Worm (Caenorhabditis elegans) whole organism, L2 larva: ENCODE data around the gene algn-2.

Experiments
- C34F6.9 ChIP-seq: fragments of 150-350 bp; optimal IDR thresholded peaks from 2 replicates; lab custom pipeline; 2014; ENCODE audit warnings: missing biosample characterization, missing genetic modification characterization
- F13H6.1 ChIP-seq: sonication (generic microtip); optimal IDR thresholded peaks from 2 replicates; lab custom pipeline; 2016; ENCODE audit warnings: missing genetic modification characterization, missing compliant biosample characterization
- R02D3.7 ChIP-seq: fragments of 150-350 bp; optimal IDR thresholded peaks from 2 replicates; lab custom pipeline; 2014; ENCODE audit warnings: missing biosample characterization, missing genetic modification characterization
- Y55F3AM.14 ChIP-seq: fragments of 200-800 bp; sonication (Bioruptor generic); optimal IDR thresholded peaks from 2 replicates; lab custom pipeline; 2018; ENCODE audit warnings: mild to moderate bottlenecking, missing genetic modification characterization, missing compliant biosample characterization
- ZK546.5 ChIP-seq: sonication (generic microtip); optimal IDR thresholded peaks from 2 replicates; lab custom pipeline; 2017; ENCODE audit warnings: missing biosample characterization, missing genetic modification characterization
- alr-1 ChIP-seq: fragments of 150-350 bp; optimal IDR thresholded peaks from 2 replicates; lab custom pipeline; 2014; ENCODE audit warnings: missing biosample characterization, missing genetic modification characterization
- aly-2 ChIP-seq: fragments of 150-350 bp; optimal IDR thresholded peaks from 2 replicates; lab custom pipeline; 2014; ENCODE audit warnings: missing biosample characterization, missing genetic modification characterization
- ama-1 ChIP-seq: fragments of 150-350 bp; optimal IDR thresholded peaks from 2 replicates; lab custom pipeline; 2018; ENCODE audit warnings: inconsistent platforms
- blmp-1 ChIP-seq: sonication (generic microtip); optimal IDR thresholded peaks from 2 replicates; lab custom pipeline; 2017; ENCODE audit warnings: missing genetic modification characterization, mild to moderate bottlenecking, missing compliant biosample characterization, antibody characterized with exemption, moderate library complexity; ENCODE audit not compliant: insufficient read depth
- ceh-16 ChIP-seq: fragments of 150-350 bp; optimal IDR thresholded peaks from 2 replicates; lab custom pipeline; 2014; ENCODE audit warnings: missing biosample characterization, missing genetic modification characterization
- crh-2 ChIP-seq: sonication (generic microtip); optimal IDR thresholded peaks from 2 replicates; lab custom pipeline; 2017; ENCODE audit warnings: missing biosample characterization, missing genetic modification characterization
- dmd-4 ChIP-seq: sonication (generic microtip); optimal IDR thresholded peaks from 2 replicates; lab custom pipeline; 2017; ENCODE audit warnings: missing biosample characterization, missing genetic modification characterization
- egl-27 ChIP-seq: sonication (generic microtip); optimal IDR thresholded peaks from 3 replicates; lab custom pipeline; 2017; ENCODE audit warnings: missing biosample characterization, missing genetic modification reagents, missing genetic modification characterization
- elt-1 ChIP-seq: fragments of 150-350 bp; optimal IDR thresholded peaks from 2 replicates; lab custom pipeline; 2014; ENCODE audit warnings: missing biosample characterization, missing genetic modification characterization
- fos-1 ChIP-seq: fragments of 150-350 bp; optimal IDR thresholded peaks from 2 replicates; lab custom pipeline; 2014; ENCODE audit warnings: missing biosample characterization, missing genetic modification characterization
- gmeb-1 ChIP-seq: fragments of 150-350 bp; optimal IDR thresholded peaks from 2 replicates; lab custom pipeline; 2014; ENCODE audit warnings: missing biosample characterization, missing genetic modification characterization
- lin-11 ChIP-seq: fragments of 150-350 bp; sonication (generic microtip); optimal IDR thresholded peaks from 2 replicates; lab custom pipeline; 2014; ENCODE audit warnings: missing biosample characterization, missing genetic modification characterization, inconsistent platforms, mixed read lengths
- lin-13 ChIP-seq: fragments of 150-350 bp; optimal IDR thresholded peaks from 2 replicates; lab custom pipeline; 2014; ENCODE audit warnings: missing biosample characterization, missing genetic modification reagents, missing genetic modification characterization
- lin-39 ChIP-seq: fragments of 150-350 bp; optimal IDR thresholded peaks from 2 replicates; lab custom pipeline; 2014; ENCODE audit warnings: missing biosample characterization, missing genetic modification reagents, missing genetic modification characterization
- lsy-2 ChIP-seq, 2 experiments: fragments of 150-350 bp in 1 of 2; sonication (generic microtip) in 1 of 2; optimal IDR thresholded peaks; 2 replicates each; lab custom pipeline; 2014 to 2017; ENCODE audit warnings: missing biosample characterization in 2 of 2, missing genetic modification characterization in 2 of 2
- mab-5 ChIP-seq: fragments of 150-350 bp; optimal IDR thresholded peaks from 2 replicates; lab custom pipeline; 2014; ENCODE audit warnings: missing biosample characterization, missing genetic modification characterization
- nhr-10 ChIP-seq: sonication (generic microtip); optimal IDR thresholded peaks from 2 replicates; lab custom pipeline; 2017; ENCODE audit warnings: missing biosample characterization, missing genetic modification characterization
- nhr-129 ChIP-seq: fragments of 150-350 bp; optimal IDR thresholded peaks from 2 replicates; lab custom pipeline; 2014; ENCODE audit warnings: missing biosample characterization, missing genetic modification characterization
- nhr-21 ChIP-seq: fragments of 150-350 bp; optimal IDR thresholded peaks from 2 replicates; lab custom pipeline; 2014; ENCODE audit warnings: missing biosample characterization, missing genetic modification characterization
- nhr-23 ChIP-seq: fragments of 150-350 bp; optimal IDR thresholded peaks from 2 replicates; lab custom pipeline; 2014; ENCODE audit warnings: missing biosample characterization, missing genetic modification reagents, missing genetic modification characterization
- nhr-237 ChIP-seq: fragments of 150-350 bp; optimal IDR thresholded peaks from 2 replicates; lab custom pipeline; 2014; ENCODE audit warnings: missing biosample characterization, missing genetic modification characterization
- nhr-25 ChIP-seq: fragments of 150-350 bp; sonication (generic microtip); optimal IDR thresholded peaks from 3 replicates; lab custom pipeline; 2014; ENCODE audit warnings: missing biosample characterization, missing genetic modification characterization
- nhr-6 ChIP-seq: fragments of 150-350 bp; optimal IDR thresholded peaks from 2 replicates; lab custom pipeline; 2014; ENCODE audit warnings: missing biosample characterization, missing genetic modification characterization
- nhr-77 ChIP-seq: fragments of 150-350 bp; optimal IDR thresholded peaks from 2 replicates; lab custom pipeline; 2014; ENCODE audit warnings: missing biosample characterization, missing genetic modification characterization
- sem-4 ChIP-seq: fragments of 150-350 bp; optimal IDR thresholded peaks from 2 replicates; lab custom pipeline; 2014; ENCODE audit warnings: missing biosample characterization, missing genetic modification reagents, missing genetic modification characterization
- skn-1 ChIP-seq: sonication (generic microtip); optimal IDR thresholded peaks from 2 replicates; lab custom pipeline; 2017; ENCODE audit warnings: missing biosample characterization, missing genetic modification characterization
- sma-3 ChIP-seq: sonication (generic microtip); optimal IDR thresholded peaks from 2 replicates; lab custom pipeline; 2016; ENCODE audit warnings: missing genetic modification reagents, missing genetic modification characterization, missing compliant biosample characterization
- sma-9 ChIP-seq, 2 experiments: fragments of 150-350 bp in 1 of 2; sonication (generic microtip) in 1 of 2; optimal IDR thresholded peaks; 2 replicates each; lab custom pipeline; 2014 to 2016; ENCODE audit warnings: missing genetic modification characterization in 2 of 2, mild to moderate bottlenecking in 1 of 2, missing biosample characterization in 1 of 2, missing compliant biosample characterization in 1 of 2, missing genetic modification reagents in 1 of 2, moderate library complexity in 1 of 2
- snpc-4 ChIP-seq: fragments of 150-350 bp; optimal IDR thresholded peaks from 2 replicates; lab custom pipeline; 2014; ENCODE audit warnings: missing biosample characterization, missing genetic modification characterization
- unc-55 ChIP-seq: fragments of 150-350 bp; sonication (generic microtip); optimal IDR thresholded peaks from 3 replicates; lab custom pipeline; 2014; ENCODE audit warnings: missing biosample characterization, missing genetic modification reagents, missing genetic modification characterization
- unc-62 ChIP-seq: fragments of 150-350 bp; optimal IDR thresholded peaks from 2 replicates; lab custom pipeline; 2014; ENCODE audit warnings: missing biosample characterization, missing genetic modification reagents, missing genetic modification characterization
- zag-1 ChIP-seq: fragments of 150-350 bp; optimal IDR thresholded peaks from 2 replicates; lab custom pipeline; 2014; ENCODE audit warnings: missing biosample characterization, missing genetic modification characterization
- ztf-1 ChIP-seq: fragments of 200-800 bp; sonication (Bioruptor generic); conservative IDR thresholded peaks from 2 replicates; pipeline ENCODE4 v1.3.6; 2022; ENCODE audit warnings: missing genetic modification characterization, missing compliant biosample characterization
- ztf-11 ChIP-seq: sonication (generic microtip); optimal IDR thresholded peaks from 2 replicates; lab custom pipeline; 2017; ENCODE audit warnings: missing biosample characterization, missing genetic modification characterization
- ztf-4 ChIP-seq: fragments of 150-350 bp; optimal IDR thresholded peaks from 2 replicates; lab custom pipeline; 2014; ENCODE audit warnings: missing biosample characterization, missing genetic modification characterization

algn-2 gene

ce11 chrII:5389831-5390323 is 14.8 kb downstream of the algn-2 start, which contains the start of gene ndx-6:
ndx-6 (minus strand) TSS chrII:5389881.
- peak; percentile 40 for TF ChIP-seq R02D3.7
- peak; percentile 87 for TF ChIP-seq sma-9 (GFP tag; optimal IDR thresholded peaks at IDR 0.05; lab: Kevin White, UChicago)
- no peak for TF ChIP-seq sma-9 (tag; optimal IDR thresholded peaks at IDR 0.05; lab: Kevin White, UChicago)
- peak; percentile 68 for TF ChIP-seq ceh-16 (tag; lab: Kevin White, UChicago)
- peak; percentile 95 for TF ChIP-seq unc-55 (GFP tag; lab: Kevin White, UChicago)
- peak; percentile 81 for TF ChIP-seq F13H6.1
- TF ChIP-seq skn-1 = peak; percentile 37
- TF ChIP-seq Y55F3AM.14 (GFP tag; lab: Kevin White, UChicago) = no peak
- TF ChIP-seq fos-1 = peak; percentile 85
- TF ChIP-seq zag-1 (tag; lab: Kevin White, UChicago) = peak; percentile 35
- TF ChIP-seq C34F6.9 (tag; lab: Kevin White, UChicago) = peak; percentile 88
- TF ChIP-seq egl-27 (tag; lab: Kevin White, UChicago) = peak; percentile 36
- peak; percentile 62 for TF ChIP-seq ama-1 (lab: Kevin White, UChicago)
- TF ChIP-seq snpc-4 (tag; lab: Kevin White, UChicago) = peak; percentile 80
- peak; percentile 70 for TF ChIP-seq nhr-21 (tag; lab: Kevin White, UChicago)
- peak; percentile 92 for TF ChIP-seq nhr-129 (tag; lab: Kevin White, UChicago)
- TF ChIP-seq elt-1 (tag; lab: Kevin White, UChicago) = no peak
- peak; percentile 84 for TF ChIP-seq mab-5
- TF ChIP-seq sma-3 (GFP tag; lab: Kevin White, UChicago) = peak; percentile 88
- peak; percentile 45 for TF ChIP-seq lin-11 (tag; lab: Kevin White, UChicago)
- TF ChIP-seq sem-4 (tag; lab: Kevin White, UChicago) = peak; percentile 60
- TF ChIP-seq ztf-1 (GFP tag; lab: Robert Waterston, UW) = no peak
- no peak for TF ChIP-seq aly-2 (tag; lab: Kevin White, UChicago)
- peak; percentile 90 for TF ChIP-seq crh-2
- TF ChIP-seq ZK546.5 (tag; lab: Kevin White, UChicago) = no peak
- TF ChIP-seq alr-1 = no peak
- TF ChIP-seq blmp-1 = peak; percentile 56
- TF ChIP-seq nhr-237 (tag; lab: Kevin White, UChicago) = no peak
- no peak for TF ChIP-seq dmd-4 (tag; lab: Kevin White, UChicago)
- TF ChIP-seq nhr-6 = peak; percentile 79
- peak; percentile 73 for TF ChIP-seq ztf-4 (tag; lab: Kevin White, UChicago)
- peak; percentile 83 for TF ChIP-seq lin-13 (GFP tag; lab: Kevin White, UChicago)
- TF ChIP-seq lsy-2 (tag; optimal IDR thresholded peaks at IDR 0.05; lab: Kevin White, UChicago) = peak; percentile 79 to 93
- peak; percentile 85 for TF ChIP-seq nhr-25
- peak; percentile 74 for TF ChIP-seq nhr-77 (tag; lab: Kevin White, UChicago)
- TF ChIP-seq nhr-23 = no peak
- peak; percentile 98 for TF ChIP-seq gmeb-1 (tag; lab: Kevin White, UChicago)
- TF ChIP-seq nhr-10 (tag; lab: Kevin White, UChicago) = no peak
- TF ChIP-seq, all 48 proteins: peak for 27

DNA sequence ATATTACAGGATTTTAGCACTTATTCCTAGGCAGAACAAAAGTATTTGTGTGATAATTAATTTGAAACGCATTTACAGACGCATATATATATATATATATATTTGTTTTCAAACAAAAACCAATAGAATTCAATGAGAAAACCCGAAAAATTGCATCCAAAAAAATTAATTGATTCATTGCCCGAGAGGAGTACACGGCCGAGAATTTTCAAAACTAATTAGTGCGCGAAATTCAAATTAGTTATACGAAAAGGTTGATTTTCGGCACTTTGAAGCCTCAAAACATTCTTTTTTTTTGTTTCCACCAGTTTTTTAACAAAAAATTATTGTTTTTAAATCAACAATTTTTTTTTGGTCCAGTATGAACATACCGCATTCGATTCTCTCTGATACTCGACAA is 16.4 kb downstream of the algn-2 start:
- no peak for TF ChIP-seq sma-9 (GFP tag; optimal IDR thresholded peaks at IDR 0.05; lab: Kevin White, UChicago)
- no peak for TF ChIP-seq sma-9 (tag; optimal IDR thresholded peaks at IDR 0.05; lab: Kevin White, UChicago)
- TF ChIP-seq sma-3 (GFP tag; lab: Kevin White, UChicago) = no peak
- TF ChIP-seq elt-1 (tag; lab: Kevin White, UChicago) = no peak
- TF ChIP-seq unc-55 (GFP tag; lab: Kevin White, UChicago) = no peak
- TF ChIP-seq egl-27 (tag; lab: Kevin White, UChicago) = no peak
- no peak for TF ChIP-seq ztf-11
- no peak for TF ChIP-seq unc-62
- no peak for TF ChIP-seq R02D3.7
- TF ChIP-seq alr-1 = no peak
- TF ChIP-seq dmd-4 (tag; lab: Kevin White, UChicago) = no peak
- TF ChIP-seq, all 48 proteins: peak for 0

- TF ChIP-seq ztf-4 (tag; lab: Kevin White, UChicago) (no peak), nhr-6 (no peak), egl-27 (tag; lab: Kevin White, UChicago) (no peak), blmp-1 (no peak), nhr-10 (tag; lab: Kevin White, UChicago) (no peak), lin-13 (GFP tag; lab: Kevin White, UChicago) (no peak), dmd-4 (tag; lab: Kevin White, UChicago) (no peak), nhr-23 (no peak), lin-39 (tag; lab: Kevin White, UChicago) (no peak), C34F6.9 (tag; lab: Kevin White, UChicago) (no peak), zag-1 (tag; lab: Kevin White, UChicago) (no peak), alr-1 (no peak), snpc-4 (tag; lab: Kevin White, UChicago) (no peak), aly-2 (tag; lab: Kevin White, UChicago) (no peak), ceh-16 (tag; lab: Kevin White, UChicago) (no peak), nhr-21 (tag; lab: Kevin White, UChicago) (no peak)
- TF ChIP-seq, all 48 proteins: peak for 0
These were observed 18.0 kb downstream of the algn-2 start, which contains the start of gene brap-2 for ce11 chrII:5393090-5393489. brap-2 (minus strand) TSS chrII:5393190.
